Worm (Caenorhabditis elegans): ENCODE results near the gene Y75B8A.23.

The Y75B8A.23 gene

ce11 chrIII:12233493-12233892, 17.0 kb upstream of the Y75B8A.23 start:
- TF ChIP-seq ztf-26 (tag; optimal IDR thresholded peaks at IDR 0.05) (no peak), Y56A3A.18 (GFP tag; IDR thresholded peaks at IDR 0.05) (no peak), mcd-1 (GFP tag; IDR thresholded peaks at IDR 0.05) (no peak), Y53F4B.3 (GFP tag; IDR thresholded peaks at IDR 0.05) (no peak), ets-4 (GFP tag; optimal IDR thresholded peaks at IDR 0.05) (no peak), ama-1 (optimal IDR thresholded peaks at IDR 0.05) (no peak), ama-1 (GFP tag; optimal IDR thresholded peaks at IDR 0.05) (no peak), C17E4.6 (GFP tag; IDR thresholded peaks at IDR 0.05) (no peak)

- TF ChIP-seq ama-1 (optimal IDR thresholded peaks at IDR 0.05) (no peak), ama-1 (GFP tag; optimal IDR thresholded peaks at IDR 0.05) (no peak), xnd-1 (tag; optimal IDR thresholded peaks at IDR 0.05) (no peak), aptf-3 (GFP tag; IDR thresholded peaks at IDR 0.05) (no peak), F33H1.4 (GFP tag; IDR thresholded peaks at IDR 0.05) (no peak), mxl-1 (tag; optimal IDR thresholded peaks at IDR 0.05) (no peak), Y95B8A.8 (GFP tag; IDR thresholded peaks at IDR 0.05) (no peak), ztf-22 (GFP tag; optimal IDR thresholded peaks at IDR 0.05) (no peak), lir-1 (GFP tag; conservative IDR thresholded peaks at IDR 0.05) (no peak), hlh-12 (tag; optimal IDR thresholded peaks at IDR 0.05) (no peak), athp-1 (tag; optimal IDR thresholded peaks at IDR 0.05) (no peak), madf-10 (tag; optimal IDR thresholded peaks at IDR 0.05) (no peak), lsl-1 (GFP tag; optimal IDR thresholded peaks at IDR 0.05) (no peak), Y53F4B.3 (GFP tag; IDR thresholded peaks at IDR 0.05) (no peak), ets-4 (GFP tag; optimal IDR thresholded peaks at IDR 0.05) (no peak), lin-54 (GFP tag; optimal IDR thresholded peaks at IDR 0.05) (no peak), him-1 (tag; optimal IDR thresholded peaks at IDR 0.05) (no peak), let-607 (tag; optimal IDR thresholded peaks at IDR 0.05) (no peak)
These were observed 15.1 kb upstream of the Y75B8A.23 start for ce11 chrIII:12235359-12235758.

ce11 chrIII:12235914-12236313, 14.5 kb upstream of the Y75B8A.23 start, which contains the start of the genes grl-15 and fbxa-89:
Gene grl-15, minus strand, starts transcription at chrIII:12236014.
Gene fbxa-89, plus strand, starts transcription at chrIII:12236184.
- no peak for TF ChIP-seq madf-6 (GFP tag; IDR thresholded peaks at IDR 0.05)
- peak; percentile 29 for TF ChIP-seq nhr-80 (tag; optimal IDR thresholded peaks at IDR 0.05)
- no peak for TF ChIP-seq F22D6.2 (tag; optimal IDR thresholded peaks at IDR 0.05)
- no peak for TF ChIP-seq F37B4.10 (GFP tag; IDR thresholded peaks at IDR 0.05)
- no peak for TF ChIP-seq B0261.1 (tag; optimal IDR thresholded peaks at IDR 0.05)
- TF ChIP-seq ztf-22 (GFP tag; optimal IDR thresholded peaks at IDR 0.05) = no peak
- no peak for TF ChIP-seq sptf-2 (GFP tag; optimal IDR thresholded peaks at IDR 0.05)

DNA sequence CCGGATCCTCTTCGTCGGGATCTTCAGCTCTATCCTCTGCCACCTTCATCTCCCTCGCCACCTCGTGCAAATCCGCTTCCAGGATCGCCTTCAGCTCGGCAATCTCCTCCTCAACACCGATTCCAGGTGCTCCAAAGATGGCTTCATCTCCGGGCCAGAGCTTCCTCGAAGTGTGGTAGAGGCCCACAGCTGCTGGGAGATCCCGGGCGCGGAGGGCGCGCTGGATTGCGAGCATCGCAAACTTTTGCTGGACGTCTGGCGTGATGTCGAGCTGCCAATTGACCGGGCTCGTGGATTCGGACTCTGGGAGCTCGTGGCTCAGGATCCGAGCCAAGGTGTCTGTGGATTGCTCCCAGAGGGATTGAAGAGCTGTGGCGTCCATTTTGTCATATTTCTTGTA, 4.9 kb upstream of the Y75B8A.23 start:
- TF ChIP-seq egrh-3 (GFP tag; IDR thresholded peaks at IDR 0.05) (peak; percentile 88; the same call in 1 of the 2 replicates), zfh-2 (GFP tag; conservative IDR thresholded peaks at IDR 0.05) (peak; percentile 92), somi-1 (GFP tag; optimal IDR thresholded peaks at IDR 0.05) (no peak), dox-1 (GFP tag; IDR thresholded peaks at IDR 0.05) (0 out of 2 replicates have a peak, but pooled peaks have one; percentile 9)

DNA sequence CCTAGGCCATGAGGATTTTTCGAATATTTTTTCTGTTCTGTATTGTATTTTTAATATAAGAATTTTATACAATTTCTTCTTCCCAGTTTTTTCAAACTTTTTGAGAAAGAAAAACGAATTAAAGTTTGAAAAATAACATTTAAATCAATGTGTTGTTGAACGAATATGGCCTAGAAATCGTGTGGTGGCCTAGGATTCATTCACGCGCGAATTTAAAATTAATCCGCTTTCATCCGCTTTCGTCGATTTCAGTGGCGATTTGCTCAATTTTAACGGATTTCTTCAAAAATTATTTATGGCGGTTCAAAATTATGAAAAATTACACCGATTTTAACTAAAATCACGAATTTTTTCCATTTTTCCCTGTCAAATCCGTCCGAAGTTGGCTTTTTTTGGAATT, 3.1 kb upstream of the Y75B8A.23 start:
- no peak for TF ChIP-seq nfya-2 (GFP tag; IDR thresholded peaks at IDR 0.05)
- no peak for TF ChIP-seq let-607 (tag; optimal IDR thresholded peaks at IDR 0.05)
- TF ChIP-seq F22D6.2 (tag; optimal IDR thresholded peaks at IDR 0.05) = no peak
- no peak for TF ChIP-seq tlf-1 (GFP tag; optimal IDR thresholded peaks at IDR 0.05)
- TF ChIP-seq chd-7 (tag; optimal IDR thresholded peaks at IDR 0.05) = no peak
- no peak for TF ChIP-seq sdz-38 (tag; optimal IDR thresholded peaks at IDR 0.05)
- TF ChIP-seq rcor-1 (GFP tag; IDR thresholded peaks at IDR 0.05) = no peak
- TF ChIP-seq lir-1 (GFP tag; conservative IDR thresholded peaks at IDR 0.05) = no peak
- no peak for TF ChIP-seq die-1 (tag; optimal IDR thresholded peaks at IDR 0.05)
- no peak for TF ChIP-seq attf-3 (GFP tag; conservative IDR thresholded peaks at IDR 0.05)
- no peak for TF ChIP-seq zfh-2 (GFP tag; conservative IDR thresholded peaks at IDR 0.05)
- no peak for TF ChIP-seq Y56A3A.18 (GFP tag; IDR thresholded peaks at IDR 0.05)
- no peak for TF ChIP-seq hmg-1.2 (GFP tag; IDR thresholded peaks at IDR 0.05)
- no peak for TF ChIP-seq snpc-3.4 (tag; optimal IDR thresholded peaks at IDR 0.05)
- no peak for TF ChIP-seq tbp1 (GFP tag; optimal IDR thresholded peaks at IDR 0.05)
- TF ChIP-seq ceh-79 (tag; optimal IDR thresholded peaks at IDR 0.05) = no peak
- no peak for TF ChIP-seq nhr-80 (tag; optimal IDR thresholded peaks at IDR 0.05)
- no peak for TF ChIP-seq aptf-3 (GFP tag; IDR thresholded peaks at IDR 0.05)

Measured in whole organism, young adult.